Fruit fly (Drosophila melanogaster) whole organism, embryonic: ENCODE data around the gene Pvf3.

Experiments used
- Antp ChIP-seq: fragments of 200-800 bp; sonication (Bioruptor generic); optimal IDR thresholded peaks from 3 replicates; lab custom pipeline; 2016; ENCODE audit warnings: missing biosample characterization, missing genetic modification characterization
- CG10431 ChIP-seq: fragments of 200-800 bp; sonication (Bioruptor generic); optimal IDR thresholded peaks from 3 replicates; lab custom pipeline; 2018; ENCODE audit warnings: missing biosample characterization, mild to moderate bottlenecking, missing genetic modification characterization
- CG10654 ChIP-seq: fragments of 200-800 bp; sonication (Bioruptor generic); optimal IDR thresholded peaks from 2 replicates; lab custom pipeline; 2016; ENCODE audit warnings: missing biosample characterization, missing genetic modification characterization
- CG12219 ChIP-seq: fragments of 200-800 bp; sonication (Bioruptor generic); optimal IDR thresholded peaks from 3 replicates; lab custom pipeline; 2018; ENCODE audit warnings: missing biosample characterization, mild to moderate bottlenecking, missing genetic modification characterization
- CG13894 ChIP-seq: fragments of 200-800 bp; sonication (Bioruptor generic); optimal IDR thresholded peaks from 3 replicates; lab custom pipeline; 2018; ENCODE audit warnings: missing biosample characterization, mild to moderate bottlenecking, missing genetic modification characterization, moderate library complexity
- CG15479 ChIP-seq: fragments of 200-800 bp; sonication (Bioruptor generic); optimal IDR thresholded peaks from 3 replicates; lab custom pipeline; 2019; ENCODE audit warnings: missing biosample characterization, mild to moderate bottlenecking, missing genetic modification characterization, moderate library complexity
- CG15601 ChIP-seq: fragments of 200-800 bp; sonication (Bioruptor generic); optimal IDR thresholded peaks from 3 replicates; lab custom pipeline; 2019; ENCODE audit warnings: missing biosample characterization, mild to moderate bottlenecking, missing genetic modification characterization, moderate library complexity
- CG16779 ChIP-seq: fragments of 200-800 bp; sonication (Bioruptor generic); IDR thresholded peaks from 2 replicates; pipeline ENCODE4 v1.3.6; 2022; ENCODE audit warnings: missing biosample characterization, missing genetic modification characterization
- CG17568 ChIP-seq: fragments of 200-800 bp; sonication (Bioruptor generic); optimal IDR thresholded peaks from 2 replicates; lab custom pipeline; 2018; ENCODE audit warnings: missing biosample characterization, mild to moderate bottlenecking, missing genetic modification characterization, moderate library complexity
- CG17612 ChIP-seq: fragments of 200-800 bp; sonication (Bioruptor generic); IDR thresholded peaks from 2 replicates; pipeline ENCODE4 v1.3.6; 2022; ENCODE audit warnings: missing biosample characterization, missing genetic modification characterization
- CG18011 ChIP-seq: fragments of 200-800 bp; sonication (Bioruptor generic); optimal IDR thresholded peaks from 2 replicates; lab custom pipeline; 2017; ENCODE audit warnings: missing biosample characterization, missing genetic modification characterization, mild to moderate bottlenecking, moderate library complexity, missing genotype
- CG2129 ChIP-seq: fragments of 200-800 bp; sonication (Bioruptor generic); IDR thresholded peaks from 2 replicates; pipeline ENCODE4 v1.3.6; 2022; ENCODE audit warnings: missing biosample characterization, missing genetic modification characterization; ENCODE audit not compliant: partially characterized antibody
- CG3838 ChIP-seq: fragments of 200-800 bp; sonication (Bioruptor generic); optimal IDR thresholded peaks from 3 replicates; lab custom pipeline; 2016; ENCODE audit warnings: missing biosample characterization, missing genetic modification characterization
- CG3995 ChIP-seq: fragments of 200-800 bp; sonication (Bioruptor generic); optimal IDR thresholded peaks from 3 replicates; lab custom pipeline; 2016; ENCODE audit warnings: missing biosample characterization, missing genetic modification characterization
- CG4617 ChIP-seq: fragments of 200-800 bp; sonication (Bioruptor generic); optimal IDR thresholded peaks from 3 replicates; lab custom pipeline; 2016; ENCODE audit warnings: missing biosample characterization, missing genetic modification characterization, borderline replicate concordance
- CG8089 ChIP-seq: fragments of 200-800 bp; sonication (Bioruptor generic); optimal IDR thresholded peaks from 3 replicates; lab custom pipeline; 2016; ENCODE audit warnings: missing biosample characterization, missing genetic modification characterization
- CG9797 ChIP-seq: fragments of 200-800 bp; sonication (Bioruptor generic); optimal IDR thresholded peaks from 3 replicates; lab custom pipeline; 2018; ENCODE audit warnings: missing biosample characterization, mild to moderate bottlenecking, missing genetic modification characterization
- CG9876 ChIP-seq: fragments of 200-800 bp; sonication (Bioruptor generic); optimal IDR thresholded peaks from 2 replicates; lab custom pipeline; 2016; ENCODE audit warnings: missing biosample characterization, missing genetic modification characterization
- CHES-1-like ChIP-seq: fragments of 200-800 bp; sonication (Bioruptor generic); optimal IDR thresholded peaks from 2 replicates; lab custom pipeline; 2016; ENCODE audit warnings: missing biosample characterization, missing genetic modification characterization
- CoRest ChIP-seq: fragments of 200-800 bp; sonication (Bioruptor generic); optimal IDR thresholded peaks from 3 replicates; lab custom pipeline; 2018; ENCODE audit warnings: missing biosample characterization, mild to moderate bottlenecking, missing genetic modification characterization, moderate library complexity
- D19A ChIP-seq: fragments of 200-800 bp; optimal IDR thresholded peaks from 3 replicates; lab custom pipeline; 2019; ENCODE audit warnings: missing biosample characterization, mild to moderate bottlenecking, missing genetic modification characterization, moderate library complexity
- Deaf1 ChIP-seq: fragments of 200-800 bp; optimal IDR thresholded peaks from 3 replicates; lab custom pipeline; 2019; ENCODE audit warnings: missing biosample characterization, mild to moderate bottlenecking, missing genetic modification characterization, moderate library complexity
- Dek ChIP-seq: fragments of 200-800 bp; sonication (Bioruptor generic); optimal IDR thresholded peaks from 3 replicates; lab custom pipeline; 2019; ENCODE audit warnings: missing biosample characterization, mild to moderate bottlenecking, missing genetic modification characterization, moderate library complexity
- Dll ChIP-seq: fragments of 200-800 bp; sonication (Bioruptor generic); IDR thresholded peaks from 4 replicates; pipeline ENCODE4 v1.3.6; 2022; ENCODE audit warnings: missing biosample characterization, missing genetic modification characterization; ENCODE audit not compliant: partially characterized antibody
- E2f1 ChIP-seq: fragments of 200-800 bp; sonication (Bioruptor generic); IDR thresholded peaks from 2 replicates; pipeline ENCODE4 v1.3.6; 2022; ENCODE audit warnings: missing biosample characterization, missing genetic modification characterization
- Ets97D ChIP-seq: fragments of 200-800 bp; sonication (Bioruptor generic); optimal IDR thresholded peaks from 3 replicates; lab custom pipeline; 2016; ENCODE audit warnings: missing biosample characterization, missing genetic modification characterization
- H15 ChIP-seq: fragments of 200-800 bp; sonication (Bioruptor generic); IDR thresholded peaks from 3 replicates; pipeline ENCODE4 v1.3.6; 2022; ENCODE audit warnings: missing biosample characterization, missing genetic modification characterization
- Hr3 ChIP-seq: fragments of 200-800 bp; sonication (Bioruptor generic); optimal IDR thresholded peaks from 3 replicates; lab custom pipeline; 2016; ENCODE audit warnings: missing biosample characterization, missing genetic modification characterization
- Jarid2 ChIP-seq: fragments of 200-800 bp; sonication (Bioruptor generic); optimal IDR thresholded peaks from 3 replicates; lab custom pipeline; 2017; ENCODE audit warnings: mild to moderate bottlenecking, missing biosample characterization, missing genetic modification reagents, missing genetic modification characterization
- Opbp ChIP-seq: fragments of 200-800 bp; sonication (Bioruptor generic); IDR thresholded peaks from 3 replicates; pipeline ENCODE4 v1.3.6; 2022; ENCODE audit warnings: missing biosample characterization, missing genetic modification characterization; ENCODE audit not compliant: partially characterized antibody
- Ptx1 ChIP-seq: fragments of 200-800 bp; sonication (Bioruptor generic); IDR thresholded peaks from 2 replicates; pipeline ENCODE4 v1.3.6; 2022; ENCODE audit warnings: missing biosample characterization, missing genetic modification characterization
- Vsx1 ChIP-seq: fragments of 200-800 bp; sonication (Bioruptor generic); optimal IDR thresholded peaks from 2 replicates; lab custom pipeline; 2017; ENCODE audit warnings: missing biosample characterization, mild to moderate bottlenecking, missing genetic modification characterization, missing genetic modification reagents
- ab ChIP-seq: fragments of 200-800 bp; sonication (Bioruptor generic); optimal IDR thresholded peaks from 2 replicates; lab custom pipeline; 2016; ENCODE audit warnings: missing biosample characterization, missing genetic modification characterization
- bab2 ChIP-seq: fragments of 200-800 bp; sonication (Bioruptor generic); optimal IDR thresholded peaks from 2 replicates; lab custom pipeline; 2016; ENCODE audit warnings: missing biosample characterization, missing genetic modification characterization
- cato ChIP-seq: fragments of 200-800 bp; sonication (Bioruptor generic); optimal IDR thresholded peaks from 2 replicates; lab custom pipeline; 2016; ENCODE audit warnings: missing biosample characterization, missing genetic modification characterization, borderline replicate concordance
- dpn ChIP-seq, 2 experiments: fragments of 200-800 bp; sonication (Bioruptor generic); optimal IDR thresholded peaks; 3 replicates each; lab custom pipeline; 2016; ENCODE audit warnings: missing biosample characterization in 2 of 2, missing genetic modification characterization in 2 of 2
- fd64A ChIP-seq: fragments of 200-800 bp; sonication (Bioruptor generic); optimal IDR thresholded peaks from 3 replicates; lab custom pipeline; 2018; ENCODE audit warnings: missing biosample characterization, mild to moderate bottlenecking, missing genetic modification characterization
- gcm ChIP-seq: fragments of 200-800 bp; sonication (Bioruptor generic); optimal IDR thresholded peaks from 2 replicates; lab custom pipeline; 2019; ENCODE audit warnings: missing biosample characterization, mild to moderate bottlenecking, missing genetic modification characterization, moderate library complexity
- gro ChIP-seq: fragments of 200-800 bp; sonication (Bioruptor generic); optimal IDR thresholded peaks from 2 replicates; lab custom pipeline; 2016; ENCODE audit warnings: missing biosample characterization, missing genetic modification characterization
- gsb-n ChIP-seq: fragments of 200-800 bp; sonication (Bioruptor generic); optimal IDR thresholded peaks from 3 replicates; lab custom pipeline; 2018; ENCODE audit warnings: missing biosample characterization, mild to moderate bottlenecking, missing genetic modification characterization
- jing ChIP-seq: fragments of 200-800 bp; sonication (Bioruptor generic); optimal IDR thresholded peaks from 2 replicates; lab custom pipeline; 2018; ENCODE audit warnings: missing biosample characterization, mild to moderate bottlenecking, missing genetic modification characterization
- jumu ChIP-seq: fragments of 200-800 bp; sonication (Bioruptor generic); optimal IDR thresholded peaks from 3 replicates; lab custom pipeline; 2016; ENCODE audit warnings: missing biosample characterization, missing genetic modification characterization
- ken ChIP-seq: fragments of 200-800 bp; sonication (Bioruptor generic); IDR thresholded peaks from 3 replicates; pipeline ENCODE4 v1.3.6; 2022; ENCODE audit warnings: missing biosample characterization, missing genetic modification characterization
- lov ChIP-seq, 2 experiments: fragments of 200-800 bp in 1 of 2; fragments of >200 bp in 1 of 2; sonication (Bioruptor generic) in 1 of 2; IDR thresholded peaks in 1 of 2; optimal IDR thresholded peaks in 1 of 2; 2 replicates in 1 of 2; 3 replicates in 1 of 2; pipeline versions ENCODE4 v1.3.6 to Lab custom; 2017 to 2022; ENCODE audit warnings: missing biosample characterization in 1 of 2, missing genetic modification characterization in 1 of 2
- org-1 ChIP-seq: fragments of 200-800 bp; sonication (Bioruptor generic); optimal IDR thresholded peaks from 2 replicates; lab custom pipeline; 2017; ENCODE audit warnings: missing biosample characterization, missing genetic modification characterization
- sug ChIP-seq: fragments of 200-800 bp; optimal IDR thresholded peaks from 2 replicates; lab custom pipeline; 2019; ENCODE audit warnings: missing biosample characterization, mild to moderate bottlenecking, missing genetic modification characterization, moderate library complexity
- tio ChIP-seq: fragments of 200-800 bp; sonication (Bioruptor generic); optimal IDR thresholded peaks from 2 replicates; lab custom pipeline; 2017; ENCODE audit warnings: missing biosample characterization, missing genetic modification characterization, inconsistent platforms
- vvl ChIP-seq: fragments of 200-800 bp; sonication (Bioruptor generic); IDR thresholded peaks from 2 replicates; pipeline ENCODE4 v1.3.6; 2022; ENCODE audit warnings: missing biosample characterization, missing genetic modification characterization
- yki ChIP-seq: fragments of >200 bp; optimal IDR thresholded peaks from 3 replicates; lab custom pipeline; 2018

Gene Pvf3

dm6 chr2L:7133506-7134270 is 23.8 kb downstream of the Pvf3 start (continued):
- no peak for TF ChIP-seq Hr3 (GFP tag; lab: Kevin White, UChicago)
- no peak for TF ChIP-seq Dek (tag; lab: Kevin White, UChicago)
- no peak for TF ChIP-seq CHES-1-like
- no peak for TF ChIP-seq CG9876 (GFP tag; lab: Kevin White, UChicago)
- no peak for TF ChIP-seq CG4617
- no peak for TF ChIP-seq yki (lab: Kevin White, UChicago)
- TF ChIP-seq sug: no peak
- no peak for TF ChIP-seq Ets97D (GFP tag; lab: Kevin White, UChicago)
- no peak for TF ChIP-seq CG17612 (GFP tag; lab: Robert Waterston, UW)
- no peak for TF ChIP-seq CG17568 (GFP tag; lab: Kevin White, UChicago)
- TF ChIP-seq CG10431 (GFP tag; lab: Kevin White, UChicago): no peak
- TF ChIP-seq CG2129: no peak
- TF ChIP-seq D19A: peak; percentile 32
- TF ChIP-seq CG10654 (GFP tag; lab: Kevin White, UChicago): no peak
- TF ChIP-seq CG18011 (GFP tag; lab: Kevin White, UChicago): no peak
- TF ChIP-seq gro (GFP tag; lab: Kevin White, UChicago): no peak
- 0 out of 2 replicates have a peak, but pooled peaks have one; percentile 28 for TF ChIP-seq vvl
- TF ChIP-seq CG13894 (tag; lab: Kevin White, UChicago): no peak
- TF ChIP-seq ken (GFP tag; lab: Robert Waterston, UW): no peak
- TF ChIP-seq Ptx1: no peak
- TF ChIP-seq jumu (GFP tag; lab: Kevin White, UChicago): no peak
- TF ChIP-seq CG3995 (GFP tag; lab: Kevin White, UChicago): no peak
- no peak for TF ChIP-seq tio
- no peak for TF ChIP-seq CG16779 (GFP tag; lab: Robert Waterston, UW)
- TF ChIP-seq CG15479 (GFP tag; lab: Kevin White, UChicago): peak; percentile 0
- TF ChIP-seq gsb-n (tag; lab: Kevin White, UChicago): no peak
- TF ChIP-seq CG12219 (GFP tag; lab: Kevin White, UChicago): no peak
- no peak for TF ChIP-seq bab2 (GFP tag; lab: Kevin White, UChicago)
- no peak for TF ChIP-seq Vsx1 (GFP tag; lab: Kevin White, UChicago)
- peak; percentile 70 for TF ChIP-seq Jarid2 (GFP tag; lab: Kevin White, UChicago)
- no peak for TF ChIP-seq dpn (GFP tag; optimal IDR thresholded peaks at IDR 0.05; lab: Kevin White, UChicago)
- TF ChIP-seq E2f1: no peak
- 0 out of 4 replicates have a peak, but pooled peaks have one; percentile 31 for TF ChIP-seq Dll (GFP tag; lab: Robert Waterston, UW)
- TF ChIP-seq CG3838 (GFP tag; lab: Kevin White, UChicago): no peak
- TF ChIP-seq Opbp: 0 out of 3 replicates have a peak, but pooled peaks have one; percentile 11
- no peak for TF ChIP-seq Deaf1 (tag; lab: Kevin White, UChicago)
- TF ChIP-seq CoRest (tag; lab: Kevin White, UChicago): no peak
- TF ChIP-seq cato (GFP tag; lab: Kevin White, UChicago): no peak
- no peak for TF ChIP-seq Antp
- TF ChIP-seq CG15601: no peak
- peak; percentile 22 for TF ChIP-seq fd64A (GFP tag; lab: Kevin White, UChicago)
- TF ChIP-seq CG8089 (GFP tag; lab: Kevin White, UChicago): no peak
- TF ChIP-seq gcm (GFP tag; lab: Kevin White, UChicago): peak; percentile 17
- no peak for TF ChIP-seq ab (GFP tag; lab: Kevin White, UChicago)
- TF ChIP-seq lov (optimal IDR thresholded peaks at IDR 0.05; lab: Kevin White, UChicago): no peak
- 0 out of 3 replicates have a peak, but pooled peaks have one; percentile 60 for TF ChIP-seq lov (GFP tag; IDR thresholded peaks at IDR 0.05; lab: Robert Waterston, UW)
- no peak for TF ChIP-seq org-1 (GFP tag; lab: Kevin White, UChicago)
- TF ChIP-seq jing (GFP tag; lab: Kevin White, UChicago): no peak
- TF ChIP-seq H15 (GFP tag; lab: Robert Waterston, UW): no peak
- TF ChIP-seq CG9797: no peak
